Fruit fly (Drosophila melanogaster) ovary, adult (tissue): ENCODE data around the gene dsf.

Experiments
- CG17801 ChIP-seq: fragments of 200-800 bp; optimal IDR thresholded peaks from 2 replicates; lab custom pipeline; 2019; ENCODE audit warnings: missing biosample characterization, mild to moderate bottlenecking, missing genetic modification characterization, moderate library complexity; ENCODE audit not compliant: partially characterized antibody

The dsf gene

DNA sequence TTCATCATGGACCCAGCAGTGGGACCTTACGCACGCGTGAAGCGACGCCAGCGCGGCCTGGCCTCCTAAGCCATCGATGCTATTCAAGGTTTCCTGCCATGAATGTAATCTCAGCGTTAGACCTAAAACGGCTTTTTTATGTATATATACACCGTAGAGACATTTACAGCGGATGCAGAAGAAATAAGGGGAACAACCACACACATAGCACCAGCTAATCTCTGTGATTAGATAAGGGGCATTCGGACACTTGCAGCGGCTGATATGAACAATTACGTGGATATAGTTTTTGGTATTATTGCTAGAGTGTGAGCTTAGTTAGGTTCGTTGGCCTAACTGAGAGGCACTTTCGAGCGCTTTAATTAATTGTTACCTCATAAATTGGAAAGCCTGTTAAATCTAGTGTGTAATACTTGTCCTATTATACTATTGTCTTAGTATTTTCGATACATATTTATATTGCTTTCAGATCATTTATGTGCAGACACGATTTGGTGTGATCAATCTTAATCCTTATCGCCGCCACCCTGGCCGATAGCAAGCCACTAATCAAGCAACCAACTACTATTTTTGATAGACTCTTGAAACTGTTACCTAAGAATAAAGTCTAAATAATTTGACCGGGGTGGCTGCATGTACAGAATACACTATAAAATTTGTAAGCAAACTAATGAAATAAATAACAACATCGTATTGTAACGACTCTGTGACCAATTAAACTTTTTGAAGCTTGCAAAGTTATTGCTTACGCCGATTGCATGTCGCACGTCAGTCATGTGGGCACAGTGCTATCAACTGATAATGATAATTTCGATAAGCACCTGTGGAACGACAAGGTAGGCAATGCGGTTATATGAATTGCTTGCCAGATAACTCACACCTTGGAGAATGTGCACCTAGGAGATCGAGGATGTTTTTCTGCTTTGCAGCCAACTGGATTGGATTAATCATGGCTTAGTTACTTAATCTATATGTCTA lies 62.7 kb downstream of the dsf start:
- no peak for TF ChIP-seq CG17801 (GFP tag; lab: Kevin White, UChicago)
